Fruit fly (Drosophila melanogaster) S2 (cell line): ENCODE results near the gene Tsp26A.
A peak's percentile ranks its signal among the peaks of the same experiment; 100 is the strongest.

Source experiments
- CG8478 ChIP-seq: fragments of >200 bp; optimal IDR thresholded peaks from 2 replicates; lab custom pipeline; 2018
- CTCF ChIP-seq, 2 experiments: fragments of >200 bp; optimal IDR thresholded peaks; 2 replicates each; lab custom pipeline; 2018

DNA sequence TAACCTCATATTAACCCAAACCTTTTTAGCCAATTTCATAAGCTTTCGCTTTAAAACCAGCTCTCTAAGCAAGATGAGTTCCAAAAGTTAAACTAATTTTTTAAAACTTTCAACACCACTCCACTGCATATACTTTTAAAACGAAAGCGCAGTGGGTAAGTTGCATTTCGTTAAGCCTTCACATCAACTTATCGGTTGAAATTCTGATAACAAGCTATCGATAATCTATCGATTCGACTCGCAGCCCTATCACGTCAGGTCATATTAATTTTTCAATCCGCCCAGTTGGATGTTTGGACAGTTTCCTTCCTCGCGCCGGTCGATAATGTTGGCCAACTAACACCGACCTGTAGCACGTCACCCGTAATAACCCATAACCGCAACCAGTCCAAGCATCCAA is 13.9 kb upstream of the Tsp26A start, which contains the start of gene ifc:
- TF ChIP-seq CTCF (optimal IDR thresholded peaks at IDR 0.05; lab: Kevin White, UChicago): peak; percentile 28 to 48
- no peak for TF ChIP-seq CG8478 (lab: Kevin White, UChicago)
